Fruit fly (Drosophila melanogaster) whole organism, embryonic: ENCODE measurements around the gene Vps37B.

Source experiments
- BEAF-32 ChIP-seq: fragments of 200-800 bp; sonication (Bioruptor generic); optimal IDR thresholded peaks from 3 replicates; lab custom pipeline; 2017; ENCODE audit warnings: missing biosample characterization, missing genetic modification characterization, mild to moderate bottlenecking, moderate library complexity, missing genetic modification reagents
- CG10267 ChIP-seq: fragments of 200-800 bp; sonication (Bioruptor generic); optimal IDR thresholded peaks from 2 replicates; lab custom pipeline; 2018; ENCODE audit warnings: missing biosample characterization, mild to moderate bottlenecking, missing genetic modification characterization, moderate library complexity
- CG13287 ChIP-seq: fragments of 200-800 bp; sonication (Bioruptor generic); IDR thresholded peaks from 2 replicates; pipeline ENCODE4 v1.3.6; 2022; ENCODE audit warnings: missing biosample characterization, missing genetic modification characterization; ENCODE audit not compliant: partially characterized antibody
- CG13424 ChIP-seq: fragments of 200-800 bp; sonication (Bioruptor generic); optimal IDR thresholded peaks from 2 replicates; lab custom pipeline; 2019; ENCODE audit warnings: missing biosample characterization, mild to moderate bottlenecking, missing genetic modification characterization, moderate library complexity
- CG14710 ChIP-seq: fragments of 200-800 bp; sonication (Bioruptor generic); optimal IDR thresholded peaks from 3 replicates; lab custom pipeline; 2019; ENCODE audit warnings: missing biosample characterization, mild to moderate bottlenecking, missing genetic modification characterization, moderate library complexity
- CG15073 ChIP-seq: fragments of 200-800 bp; sonication (Bioruptor generic); optimal IDR thresholded peaks from 2 replicates; lab custom pipeline; 2016; ENCODE audit warnings: missing biosample characterization, missing genetic modification characterization
- CG15514 ChIP-seq: fragments of 200-800 bp; sonication (Bioruptor generic); optimal IDR thresholded peaks from 3 replicates; lab custom pipeline; 2017; ENCODE audit warnings: missing biosample characterization, missing genetic modification characterization, mild to moderate bottlenecking, moderate library complexity, missing genetic modification reagents
- CG16815 ChIP-seq: fragments of 200-800 bp; sonication (Bioruptor generic); optimal IDR thresholded peaks from 3 replicates; lab custom pipeline; 2017; ENCODE audit warnings: missing biosample characterization, mild to moderate bottlenecking, missing genetic modification characterization
- CG17359 ChIP-seq: fragments of 200-800 bp; sonication (Bioruptor generic); optimal IDR thresholded peaks from 3 replicates; lab custom pipeline; 2018; ENCODE audit warnings: missing biosample characterization, mild to moderate bottlenecking, missing genetic modification characterization, moderate library complexity
- CG2199 ChIP-seq: fragments of 200-800 bp; sonication (Bioruptor generic); IDR thresholded peaks from 3 replicates; pipeline ENCODE4 v1.3.6; 2022; ENCODE audit warnings: missing biosample characterization, missing genetic modification characterization
- CG2678 ChIP-seq: fragments of 200-800 bp; sonication (Bioruptor generic); optimal IDR thresholded peaks from 3 replicates; lab custom pipeline; 2019; ENCODE audit warnings: missing biosample characterization, mild to moderate bottlenecking, missing genetic modification characterization, moderate library complexity
- CG34224 ChIP-seq: fragments of 200-800 bp; sonication (Bioruptor generic); IDR thresholded peaks from 3 replicates; pipeline ENCODE4 v1.3.6; 2022; ENCODE audit warnings: missing biosample characterization, missing genetic modification characterization; ENCODE audit not compliant: partially characterized antibody
- CG3995 ChIP-seq: fragments of 200-800 bp; sonication (Bioruptor generic); optimal IDR thresholded peaks from 3 replicates; lab custom pipeline; 2016; ENCODE audit warnings: missing biosample characterization, missing genetic modification characterization
- CG4617 ChIP-seq: fragments of 200-800 bp; sonication (Bioruptor generic); optimal IDR thresholded peaks from 3 replicates; lab custom pipeline; 2016; ENCODE audit warnings: missing biosample characterization, missing genetic modification characterization, borderline replicate concordance
- CG4730 ChIP-seq: fragments of 200-800 bp; sonication (Bioruptor generic); IDR thresholded peaks from 2 replicates; pipeline ENCODE4 v1.3.6; 2022; ENCODE audit warnings: missing biosample characterization, missing genetic modification characterization
- CG9797 ChIP-seq: fragments of 200-800 bp; sonication (Bioruptor generic); optimal IDR thresholded peaks from 3 replicates; lab custom pipeline; 2018; ENCODE audit warnings: missing biosample characterization, mild to moderate bottlenecking, missing genetic modification characterization
- CTCF ChIP-seq: fragments of 200-800 bp; sonication (Bioruptor generic); optimal IDR thresholded peaks from 2 replicates; lab custom pipeline; 2017; ENCODE audit warnings: missing biosample characterization, mild to moderate bottlenecking, missing genetic modification characterization, moderate library complexity
- CoRest ChIP-seq: fragments of 200-800 bp; sonication (Bioruptor generic); optimal IDR thresholded peaks from 3 replicates; lab custom pipeline; 2018; ENCODE audit warnings: missing biosample characterization, mild to moderate bottlenecking, missing genetic modification characterization, moderate library complexity
- D ChIP-seq, 2 experiments: fragments of 200-800 bp in 1 of 2; fragments of >200 bp in 1 of 2; sonication (Bioruptor generic) in 1 of 2; optimal IDR thresholded peaks; 2 replicates in 1 of 2; 3 replicates in 1 of 2; lab custom pipeline; 2017; ENCODE audit warnings: mild to moderate bottlenecking in 1 of 2, missing biosample characterization in 1 of 2, missing genetic modification characterization in 1 of 2, missing genetic modification reagents in 1 of 2
- Dll ChIP-seq: fragments of 200-800 bp; sonication (Bioruptor generic); IDR thresholded peaks from 4 replicates; pipeline ENCODE4 v1.3.6; 2022; ENCODE audit warnings: missing biosample characterization, missing genetic modification characterization; ENCODE audit not compliant: partially characterized antibody
- Dp ChIP-seq: fragments of 200-800 bp; sonication (Bioruptor generic); optimal IDR thresholded peaks from 2 replicates; lab custom pipeline; 2018; ENCODE audit warnings: missing biosample characterization, mild to moderate bottlenecking, missing genetic modification characterization, moderate library complexity
- E2f2 ChIP-seq: fragments of 200-800 bp; sonication (Bioruptor generic); IDR thresholded peaks from 2 replicates; pipeline ENCODE4 v1.3.6; 2022; ENCODE audit warnings: missing biosample characterization, missing genetic modification characterization
- HmgZ ChIP-seq: fragments of 200-800 bp; sonication (Bioruptor generic); optimal IDR thresholded peaks from 2 replicates; lab custom pipeline; 2018; ENCODE audit warnings: missing biosample characterization, mild to moderate bottlenecking, missing genetic modification characterization
- Hr3 ChIP-seq: fragments of 200-800 bp; sonication (Bioruptor generic); optimal IDR thresholded peaks from 3 replicates; lab custom pipeline; 2016; ENCODE audit warnings: missing biosample characterization, missing genetic modification characterization
- MBD-R2 ChIP-seq: fragments of 200-800 bp; sonication (Bioruptor generic); IDR thresholded peaks from 2 replicates; pipeline ENCODE4 v1.3.6; 2022; ENCODE audit warnings: missing biosample characterization, missing genetic modification characterization
- MESR4 ChIP-seq: fragments of 200-800 bp; sonication (Bioruptor generic); optimal IDR thresholded peaks from 2 replicates; lab custom pipeline; 2018; ENCODE audit warnings: missing biosample characterization, mild to moderate bottlenecking, missing genetic modification characterization, moderate library complexity
- Med ChIP-seq: fragments of 200-800 bp; sonication (Bioruptor generic); peaks from one replicate; lab custom pipeline; 2016; ENCODE audit warnings: missing biosample characterization, missing genetic modification characterization, mild to moderate bottlenecking, inconsistent platforms, moderate library complexity
- Myb ChIP-seq: fragments of 200-800 bp; sonication (Bioruptor generic); optimal IDR thresholded peaks from 2 replicates; lab custom pipeline; 2016; ENCODE audit warnings: missing biosample characterization, missing genetic modification characterization
- PHDP ChIP-seq: fragments of 200-800 bp; sonication (Bioruptor generic); optimal IDR thresholded peaks from 3 replicates; lab custom pipeline; 2018; ENCODE audit warnings: missing biosample characterization, mild to moderate bottlenecking, missing genetic modification characterization, moderate library complexity
- Rfx ChIP-seq: fragments of 200-800 bp; sonication (Bioruptor generic); IDR thresholded peaks from 2 replicates; pipeline ENCODE4 v1.3.6; 2022; ENCODE audit warnings: missing biosample characterization, missing genetic modification characterization
- Side ChIP-seq: fragments of 200-800 bp; sonication (Bioruptor generic); optimal IDR thresholded peaks from 2 replicates; lab custom pipeline; 2016; ENCODE audit warnings: missing biosample characterization, missing genetic modification characterization
- Taf1 ChIP-seq: fragments of 200-800 bp; sonication (Bioruptor generic); IDR thresholded peaks from 2 replicates; pipeline ENCODE4 v1.3.6; 2022; ENCODE audit warnings: missing biosample characterization, missing genetic modification characterization
- Xbp1 ChIP-seq: fragments of 200-800 bp; sonication (Bioruptor generic); optimal IDR thresholded peaks from 3 replicates; lab custom pipeline; 2016; ENCODE audit warnings: missing biosample characterization, mild to moderate bottlenecking, missing genetic modification characterization
- amos ChIP-seq: fragments of 200-800 bp; sonication (Bioruptor generic); IDR thresholded peaks from 2 replicates; pipeline ENCODE4 v1.3.6; 2022; ENCODE audit warnings: missing biosample characterization, missing genetic modification characterization; ENCODE audit not compliant: partially characterized antibody
- cad ChIP-seq: fragments of >200 bp; optimal IDR thresholded peaks from 2 replicates; lab custom pipeline; 2017; ENCODE audit warnings: missing biosample characterization, missing genetic modification characterization
- ems ChIP-seq: fragments of 200-800 bp; sonication (Bioruptor generic); optimal IDR thresholded peaks from 3 replicates; lab custom pipeline; 2016; ENCODE audit warnings: missing biosample characterization, missing genetic modification characterization
- gem ChIP-seq: fragments of 200-800 bp; sonication (Bioruptor generic); optimal IDR thresholded peaks from 2 replicates; lab custom pipeline; 2019; ENCODE audit warnings: missing biosample characterization, mild to moderate bottlenecking, missing genetic modification characterization, moderate library complexity
- gfzf ChIP-seq: fragments of 200-800 bp; sonication (Bioruptor generic); optimal IDR thresholded peaks from 2 replicates; lab custom pipeline; 2016; ENCODE audit warnings: missing biosample characterization, mild to moderate bottlenecking, missing genetic modification characterization, moderate library complexity
- kah ChIP-seq: fragments of 200-800 bp; sonication (Bioruptor generic); optimal IDR thresholded peaks from 2 replicates; lab custom pipeline; 2018; ENCODE audit warnings: missing biosample characterization, mild to moderate bottlenecking, missing genetic modification characterization
- kay ChIP-seq: fragments of 200-800 bp; sonication (Bioruptor generic); optimal IDR thresholded peaks from 2 replicates; lab custom pipeline; 2016; ENCODE audit warnings: missing biosample characterization, missing genetic modification characterization
- maf-S ChIP-seq: fragments of 200-800 bp; sonication (Bioruptor generic); optimal IDR thresholded peaks from 2 replicates; lab custom pipeline; 2016; ENCODE audit warnings: missing biosample characterization, missing genetic modification characterization
- nerfin-1 ChIP-seq: fragments of 200-800 bp; sonication (Bioruptor generic); optimal IDR thresholded peaks from 3 replicates; lab custom pipeline; 2019; ENCODE audit warnings: missing biosample characterization, mild to moderate bottlenecking, missing genetic modification characterization, moderate library complexity
- nom ChIP-seq: fragments of 200-800 bp; sonication (Bioruptor generic); optimal IDR thresholded peaks from 2 replicates; lab custom pipeline; 2017; ENCODE audit warnings: missing biosample characterization, missing genetic modification characterization, mild to moderate bottlenecking, moderate library complexity, missing genetic modification reagents
- pzg ChIP-seq: fragments of 200-800 bp; sonication (Bioruptor generic); optimal IDR thresholded peaks from 3 replicates; lab custom pipeline; 2018; ENCODE audit warnings: missing biosample characterization, mild to moderate bottlenecking, missing genetic modification characterization, moderate library complexity
- row ChIP-seq: fragments of 200-800 bp; sonication (Bioruptor generic); IDR thresholded peaks from 3 replicates; pipeline ENCODE4 v1.3.6; 2022; ENCODE audit warnings: missing biosample characterization, missing genetic modification characterization
- stwl ChIP-seq: fragments of 200-800 bp; sonication (Bioruptor generic); optimal IDR thresholded peaks from 3 replicates; lab custom pipeline; 2018; ENCODE audit warnings: missing biosample characterization, mild to moderate bottlenecking, missing genetic modification characterization, moderate library complexity
- trem ChIP-seq: fragments of 200-800 bp; optimal IDR thresholded peaks from 3 replicates; lab custom pipeline; 2019; ENCODE audit warnings: missing biosample characterization, mild to moderate bottlenecking, missing genetic modification characterization, moderate library complexity
- ttk ChIP-seq: fragments of 200-800 bp; sonication (Bioruptor generic); IDR thresholded peaks from 2 replicates; pipeline ENCODE4 v2.1.2; 2022; ENCODE audit warnings: missing biosample characterization, missing genetic modification characterization
- zen2 ChIP-seq: fragments of 200-800 bp; sonication (Bioruptor generic); IDR thresholded peaks from 3 replicates; pipeline ENCODE4 v1.3.6; 2022; ENCODE audit warnings: missing biosample characterization, missing genetic modification characterization; ENCODE audit not compliant: partially characterized antibody

Vps37B gene

dm6 chr3R:5226025-5226424 lies at the start of gene Vps37B:
Vps37B (plus strand) TSS chr3R:5226158.
- TF ChIP-seq Dll (peak; percentile 21; the same call in 1 of the 4 replicates), CG17359 (tag; lab: Kevin White, UChicago) (no peak), CG4730 (GFP tag; lab: Robert Waterston, UW) (no peak), CG16815 (GFP tag; lab: Kevin White, UChicago) (no peak), CG2199 (GFP tag; lab: Robert Waterston, UW) (no peak), zen2 (GFP tag; lab: Robert Waterston, UW) (0 out of 3 replicates have a peak, but pooled peaks have one; percentile 28), BEAF-32 (GFP tag; lab: Kevin White, UChicago) (peak; percentile 14), Side (GFP tag; lab: Kevin White, UChicago) (no peak), ems (GFP tag; lab: Kevin White, UChicago) (no peak), row (0 out of 3 replicates have a peak, but pooled peaks have one; percentile 7), kay (GFP tag; lab: Kevin White, UChicago) (peak; percentile 27), Rfx (GFP tag; lab: Robert Waterston, UW) (no peak), CG3995 (GFP tag; lab: Kevin White, UChicago) (peak; percentile 66), pzg (peak; percentile 68), gem (tag; lab: Kevin White, UChicago) (no peak), CG14710 (peak; percentile 23), CG10267 (tag; lab: Kevin White, UChicago) (peak; percentile 26), cad (GFP tag; lab: Kevin White, UChicago) (no peak), Med (peak; percentile 21), trem (tag; lab: Kevin White, UChicago) (peak; percentile 21), amos (GFP tag; lab: Robert Waterston, UW) (peak; percentile 19; the same call in 1 of the 2 replicates), nom (GFP tag; lab: Kevin White, UChicago) (peak; percentile 1), CTCF (peak; percentile 43), CG15514 (GFP tag; lab: Kevin White, UChicago) (peak; percentile 24), Myb (GFP tag; lab: Kevin White, UChicago) (peak; percentile 75), CG13424 (tag; lab: Kevin White, UChicago) (no peak), ttk (GFP tag; lab: Robert Waterston, UW) (no peak), CG13287 (GFP tag; lab: Robert Waterston, UW) (peak; percentile 31; the same call in 1 of the 2 replicates), Hr3 (GFP tag; lab: Kevin White, UChicago) (no peak), nerfin-1 (tag; lab: Kevin White, UChicago) (no peak), CG4617 (peak; percentile 64), maf-S (no peak), CG34224 (GFP tag; lab: Robert Waterston, UW) (peak; percentile 28; the same call in 1 of the 3 replicates), CG15073 (GFP tag; lab: Kevin White, UChicago) (no peak), MBD-R2 (GFP tag; lab: Robert Waterston, UW) (peak; percentile 51; the same call in 1 of the 2 replicates), E2f2 (peak; percentile 93), Xbp1 (GFP tag; lab: Kevin White, UChicago) (no peak), CG9797 (GFP tag; lab: Kevin White, UChicago) (peak; percentile 56), stwl (peak; percentile 67), MESR4 (GFP tag; lab: Kevin White, UChicago) (peak; percentile 93), gfzf (GFP tag; lab: Kevin White, UChicago) (peak; percentile 83), Dp (GFP tag; lab: Kevin White, UChicago) (peak; percentile 86), HmgZ (peak; percentile 11), PHDP (tag; lab: Kevin White, UChicago) (no peak), D (optimal IDR thresholded peaks at IDR 0.05; lab: Kevin White, UChicago) (peak; percentile 41), D (GFP tag; optimal IDR thresholded peaks at IDR 0.05; lab: Kevin White, UChicago) (no peak), CoRest (tag; lab: Kevin White, UChicago) (no peak), kah (GFP tag; lab: Kevin White, UChicago) (no peak), CG2678 (tag; lab: Kevin White, UChicago) (no peak), Taf1 (GFP tag; lab: Robert Waterston, UW) (no peak)
